Fruit fly (Drosophila melanogaster) whole organism, embryonic: ENCODE results near the gene dpp.

Source experiments
- Antp ChIP-seq: fragments of 200-800 bp; sonication (Bioruptor generic); optimal IDR thresholded peaks from 3 replicates; lab custom pipeline; 2016; ENCODE audit warnings: missing biosample characterization, missing genetic modification characterization
- BEAF-32 ChIP-seq: fragments of 200-800 bp; sonication (Bioruptor generic); optimal IDR thresholded peaks from 3 replicates; lab custom pipeline; 2017; ENCODE audit warnings: missing biosample characterization, missing genetic modification characterization, mild to moderate bottlenecking, moderate library complexity, missing genetic modification reagents
- CG10267 ChIP-seq: fragments of 200-800 bp; sonication (Bioruptor generic); optimal IDR thresholded peaks from 2 replicates; lab custom pipeline; 2018; ENCODE audit warnings: missing biosample characterization, mild to moderate bottlenecking, missing genetic modification characterization, moderate library complexity
- CG10462 ChIP-seq: fragments of 200-800 bp; sonication (Bioruptor generic); optimal IDR thresholded peaks from 2 replicates; lab custom pipeline; 2016; ENCODE audit warnings: missing biosample characterization, missing genetic modification characterization
- CG10979 ChIP-seq: fragments of 200-800 bp; sonication (Bioruptor generic); optimal IDR thresholded peaks from 2 replicates; lab custom pipeline; 2018; ENCODE audit warnings: missing biosample characterization, mild to moderate bottlenecking, missing genetic modification characterization, moderate library complexity
- CG12071 ChIP-seq: fragments of 200-800 bp; sonication (Bioruptor generic); optimal IDR thresholded peaks from 3 replicates; lab custom pipeline; 2018; ENCODE audit warnings: missing biosample characterization, mild to moderate bottlenecking, missing genetic modification characterization
- CG14667 ChIP-seq: fragments of 200-800 bp; sonication (Bioruptor generic); IDR thresholded peaks from 2 replicates; pipeline ENCODE4 v1.3.6; 2022; ENCODE audit warnings: missing biosample characterization, missing genetic modification characterization
- CG14710 ChIP-seq: fragments of 200-800 bp; sonication (Bioruptor generic); optimal IDR thresholded peaks from 3 replicates; lab custom pipeline; 2019; ENCODE audit warnings: missing biosample characterization, mild to moderate bottlenecking, missing genetic modification characterization, moderate library complexity
- CG1529 ChIP-seq: fragments of 200-800 bp; sonication (Bioruptor generic); optimal IDR thresholded peaks from 3 replicates; lab custom pipeline; 2018; ENCODE audit warnings: missing biosample characterization, missing genetic modification characterization
- CG15696 ChIP-seq: fragments of 200-800 bp; sonication (Bioruptor generic); optimal IDR thresholded peaks from 2 replicates; lab custom pipeline; 2019; ENCODE audit warnings: missing biosample characterization, mild to moderate bottlenecking, missing genetic modification characterization, moderate library complexity
- CG17829 ChIP-seq: fragments of 200-800 bp; optimal IDR thresholded peaks from 2 replicates; lab custom pipeline; 2019; ENCODE audit warnings: missing biosample characterization, mild to moderate bottlenecking, missing genetic modification characterization, moderate library complexity
- CG18262 ChIP-seq: fragments of 200-800 bp; optimal IDR thresholded peaks from 3 replicates; lab custom pipeline; 2019; ENCODE audit warnings: missing biosample characterization, mild to moderate bottlenecking, missing genetic modification characterization, moderate library complexity
- CG18619 ChIP-seq: fragments of 200-800 bp; sonication (Bioruptor generic); optimal IDR thresholded peaks from 3 replicates; lab custom pipeline; 2017; ENCODE audit warnings: missing biosample characterization, mild to moderate bottlenecking, missing genetic modification characterization
- CG2129 ChIP-seq: fragments of 200-800 bp; sonication (Bioruptor generic); IDR thresholded peaks from 2 replicates; pipeline ENCODE4 v1.3.6; 2022; ENCODE audit warnings: missing biosample characterization, missing genetic modification characterization; ENCODE audit not compliant: partially characterized antibody
- CG2199 ChIP-seq: fragments of 200-800 bp; sonication (Bioruptor generic); IDR thresholded peaks from 3 replicates; pipeline ENCODE4 v1.3.6; 2022; ENCODE audit warnings: missing biosample characterization, missing genetic modification characterization
- CG2712 ChIP-seq: fragments of 200-800 bp; optimal IDR thresholded peaks from 3 replicates; lab custom pipeline; 2019; ENCODE audit warnings: missing biosample characterization, mild to moderate bottlenecking, missing genetic modification characterization, moderate library complexity
- CG33557 ChIP-seq: fragments of 200-800 bp; sonication (Bioruptor generic); optimal IDR thresholded peaks from 2 replicates; lab custom pipeline; 2019; ENCODE audit warnings: missing biosample characterization, mild to moderate bottlenecking, missing genetic modification characterization, moderate library complexity
- CG4404 ChIP-seq: fragments of 200-800 bp; sonication (Bioruptor generic); IDR thresholded peaks from 2 replicates; pipeline ENCODE4 v1.3.6; 2022; ENCODE audit warnings: missing biosample characterization, missing genetic modification characterization
- CG8924 ChIP-seq: fragments of 200-800 bp; optimal IDR thresholded peaks from 3 replicates; lab custom pipeline; 2019; ENCODE audit warnings: missing biosample characterization, mild to moderate bottlenecking, missing genetic modification characterization, moderate library complexity
- Ets65A ChIP-seq: fragments of 200-800 bp; sonication (Bioruptor generic); peaks from one replicate; lab custom pipeline; 2016; ENCODE audit warnings: missing biosample characterization, missing genetic modification characterization
- Ets97D ChIP-seq: fragments of 200-800 bp; sonication (Bioruptor generic); optimal IDR thresholded peaks from 3 replicates; lab custom pipeline; 2016; ENCODE audit warnings: missing biosample characterization, missing genetic modification characterization
- Hr39 ChIP-seq: fragments of >200 bp; optimal IDR thresholded peaks from 2 replicates; lab custom pipeline; 2017
- MESR4 ChIP-seq: fragments of 200-800 bp; sonication (Bioruptor generic); optimal IDR thresholded peaks from 2 replicates; lab custom pipeline; 2018; ENCODE audit warnings: missing biosample characterization, mild to moderate bottlenecking, missing genetic modification characterization, moderate library complexity
- Med ChIP-seq: fragments of 200-800 bp; sonication (Bioruptor generic); peaks from one replicate; lab custom pipeline; 2016; ENCODE audit warnings: missing biosample characterization, missing genetic modification characterization, mild to moderate bottlenecking, inconsistent platforms, moderate library complexity
- NFAT ChIP-seq: fragments of 200-800 bp; sonication (Bioruptor generic); IDR thresholded peaks from 2 replicates; pipeline ENCODE4 v1.3.6; 2022; ENCODE audit warnings: missing biosample characterization, missing genetic modification characterization
- Scr ChIP-seq: fragments of 200-800 bp; sonication (Bioruptor generic); IDR thresholded peaks from 2 replicates; pipeline ENCODE4 v1.3.6; 2022; ENCODE audit warnings: missing biosample characterization, missing genetic modification characterization; ENCODE audit not compliant: partially characterized antibody
- Sry-δ ChIP-seq: fragments of 200-800 bp; sonication (Bioruptor generic); optimal IDR thresholded peaks from 2 replicates; lab custom pipeline; 2016; ENCODE audit warnings: missing biosample characterization, missing genetic modification characterization
- Xrp1 ChIP-seq: fragments of 200-800 bp; sonication (Bioruptor generic); IDR thresholded peaks from 2 replicates; pipeline ENCODE4 v1.3.6; 2022; ENCODE audit warnings: missing biosample characterization, missing genetic modification characterization
- ac ChIP-seq: fragments of 200-800 bp; sonication (Bioruptor generic); optimal IDR thresholded peaks from 3 replicates; lab custom pipeline; 2017; ENCODE audit warnings: missing biosample characterization, mild to moderate bottlenecking, missing genetic modification characterization
- bowl ChIP-seq: fragments of 200-800 bp; sonication (Bioruptor generic); IDR thresholded peaks from 2 replicates; pipeline ENCODE4 v1.3.6; 2022; ENCODE audit warnings: missing biosample characterization, missing genetic modification characterization
- chn ChIP-seq: fragments of 200-800 bp; sonication (Bioruptor generic); optimal IDR thresholded peaks from 2 replicates; lab custom pipeline; 2016; ENCODE audit warnings: missing biosample characterization, missing genetic modification characterization
- ci ChIP-seq: fragments of 200-800 bp; sonication (Bioruptor generic); IDR thresholded peaks from 3 replicates; pipeline ENCODE4 v1.3.6; 2022; ENCODE audit warnings: missing biosample characterization, missing genetic modification characterization
- croc ChIP-seq: fragments of 200-800 bp; sonication (Bioruptor generic); conservative IDR thresholded peaks from 3 replicates; pipeline ENCODE4 v1.3.6; 2022; ENCODE audit warnings: missing biosample characterization, missing genetic modification characterization
- crol ChIP-seq: fragments of 200-800 bp; sonication (Bioruptor generic); IDR thresholded peaks from 2 replicates; pipeline ENCODE4 v1.3.6; 2022; ENCODE audit warnings: missing biosample characterization, missing genetic modification characterization
- danr ChIP-seq: fragments of 200-800 bp; sonication (Bioruptor generic); IDR thresholded peaks from 2 replicates; pipeline ENCODE4 v1.3.6; 2022; ENCODE audit warnings: missing biosample characterization, missing genetic modification characterization
- dmrt11E ChIP-seq: fragments of 200-800 bp; sonication (Bioruptor generic); optimal IDR thresholded peaks from 3 replicates; lab custom pipeline; 2018; ENCODE audit warnings: missing biosample characterization, mild to moderate bottlenecking, missing genetic modification characterization, moderate library complexity
- dysf ChIP-seq: fragments of 200-800 bp; sonication (Bioruptor generic); IDR thresholded peaks from 3 replicates; pipeline ENCODE4 v1.3.6; 2022; ENCODE audit warnings: missing biosample characterization, missing genetic modification characterization
- emc ChIP-seq: fragments of 200-800 bp; sonication (Bioruptor generic); optimal IDR thresholded peaks from 2 replicates; lab custom pipeline; 2016; ENCODE audit warnings: missing biosample characterization, missing genetic modification characterization
- fd102C ChIP-seq: fragments of 200-800 bp; sonication (Bioruptor generic); optimal IDR thresholded peaks from 2 replicates; lab custom pipeline; 2018; ENCODE audit warnings: missing biosample characterization, mild to moderate bottlenecking, missing genetic modification characterization, moderate library complexity
- hbn ChIP-seq: fragments of 200-800 bp; sonication (Bioruptor generic); IDR thresholded peaks from 2 replicates; pipeline ENCODE4 v1.3.6; 2022; ENCODE audit warnings: missing biosample characterization, missing genetic modification characterization; ENCODE audit not compliant: partially characterized antibody
- peb ChIP-seq: fragments of 200-800 bp; sonication (Bioruptor generic); IDR thresholded peaks from 2 replicates; pipeline ENCODE4 v1.3.6; 2022; ENCODE audit warnings: missing biosample characterization, missing genetic modification characterization
- pita ChIP-seq: fragments of 200-800 bp; sonication (Bioruptor generic); optimal IDR thresholded peaks from 2 replicates; lab custom pipeline; 2017; ENCODE audit warnings: missing biosample characterization, mild to moderate bottlenecking, missing genetic modification characterization
- prd ChIP-seq, 3 experiments: fragments of >200 bp in 2 of 3; fragments of 200-800 bp in 1 of 3; sonication (Bioruptor generic) in 1 of 3; optimal IDR thresholded peaks in 2 of 3; IDR thresholded peaks in 1 of 3; 2 replicates in 2 of 3; 3 replicates in 1 of 3; pipeline versions ENCODE4 v1.3.6 to Lab custom; 2017 to 2022; ENCODE audit warnings: missing biosample characterization in 1 of 3, missing genetic modification characterization in 1 of 3
- sd ChIP-seq: fragments of 200-800 bp; sonication (Bioruptor generic); optimal IDR thresholded peaks from 3 replicates; lab custom pipeline; 2018; ENCODE audit warnings: missing biosample characterization, mild to moderate bottlenecking, missing genetic modification characterization, moderate library complexity
- sens ChIP-seq: fragments of 200-800 bp; sonication (Bioruptor generic); peaks from one replicate; lab custom pipeline; 2016; ENCODE audit warnings: missing biosample characterization, missing genetic modification characterization
- sim ChIP-seq: fragments of 200-800 bp; sonication (Bioruptor generic); IDR thresholded peaks from 2 replicates; pipeline ENCODE4 v1.3.6; 2022; ENCODE audit warnings: missing biosample characterization, missing genetic modification characterization
- sug ChIP-seq: fragments of 200-800 bp; optimal IDR thresholded peaks from 2 replicates; lab custom pipeline; 2019; ENCODE audit warnings: missing biosample characterization, mild to moderate bottlenecking, missing genetic modification characterization, moderate library complexity
- ttk ChIP-seq: fragments of 200-800 bp; sonication (Bioruptor generic); IDR thresholded peaks from 2 replicates; pipeline ENCODE4 v2.1.2; 2022; ENCODE audit warnings: missing biosample characterization, missing genetic modification characterization
- zf30C ChIP-seq: fragments of 200-800 bp; sonication (Bioruptor generic); optimal IDR thresholded peaks from 3 replicates; lab custom pipeline; 2018; ENCODE audit warnings: missing biosample characterization, mild to moderate bottlenecking, missing genetic modification characterization

The dpp gene

DNA sequence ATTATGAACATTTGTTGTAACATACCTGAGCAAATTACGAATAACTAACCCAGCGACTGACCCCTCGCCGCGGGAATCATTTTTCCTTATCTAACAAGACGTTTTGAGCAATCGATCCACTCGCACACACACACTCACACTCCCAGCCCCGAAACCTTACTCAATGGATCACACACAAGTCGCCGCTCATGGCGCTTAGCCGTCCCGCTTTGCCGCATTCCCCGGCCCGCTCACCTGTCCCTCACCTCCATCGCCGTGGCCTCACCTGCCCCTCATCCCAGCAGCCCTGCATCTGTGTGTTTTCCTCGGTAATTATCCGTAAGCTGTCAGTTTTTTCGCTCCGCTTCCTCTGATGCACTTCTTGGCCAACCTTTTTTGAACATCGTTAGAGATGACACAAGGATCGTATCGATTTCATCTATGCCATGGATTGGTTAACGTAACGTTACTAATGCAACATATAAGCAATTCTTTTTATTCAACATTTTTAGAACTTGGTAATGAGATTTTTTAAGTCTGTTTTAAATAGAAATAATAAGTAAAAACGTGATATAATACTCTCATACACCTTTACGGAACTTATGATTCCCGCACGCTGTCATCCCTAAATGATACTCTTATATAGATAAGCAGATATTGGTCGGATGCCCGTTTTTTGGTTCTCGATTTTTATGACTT, 33.3 kb downstream of the dpp start:
- TF ChIP-seq dysf (GFP tag; lab: Robert Waterston, UW) (no peak), prd (optimal IDR thresholded peaks at IDR 0.05; lab: Kevin White, UChicago) (no peak), prd (GFP tag; IDR thresholded peaks at IDR 0.05; lab: Robert Waterston, UW) (peak; percentile 9; the same call in 1 of the 3 replicates), fd102C (GFP tag; lab: Kevin White, UChicago) (peak; percentile 16), Hr39 (no peak), CG2129 (GFP tag; lab: Robert Waterston, UW) (peak; percentile 44; the same call in 1 of the 2 replicates), dmrt11E (tag; lab: Kevin White, UChicago) (peak; percentile 60), BEAF-32 (GFP tag; lab: Kevin White, UChicago) (peak; percentile 56), sim (GFP tag; lab: Robert Waterston, UW) (no peak), CG1529 (GFP tag; lab: Kevin White, UChicago) (no peak), sug (tag; lab: Kevin White, UChicago) (no peak), CG18262 (tag; lab: Kevin White, UChicago) (peak; percentile 44), CG10462 (GFP tag; lab: Kevin White, UChicago) (no peak), bowl (GFP tag; lab: Robert Waterston, UW) (no peak), Sry-δ (GFP tag; lab: Kevin White, UChicago) (peak; percentile 28), croc (no peak), Antp (GFP tag; lab: Kevin White, UChicago) (no peak), CG2199 (GFP tag; lab: Robert Waterston, UW) (peak; percentile 69; the same call in 2 of the 3 replicates), hbn (GFP tag; lab: Robert Waterston, UW) (0 out of 2 replicates have a peak, but pooled peaks have one; percentile 24), ac (GFP tag; lab: Kevin White, UChicago) (peak; percentile 76), CG15696 (tag; lab: Kevin White, UChicago) (peak; percentile 74), CG4404 (GFP tag; lab: Robert Waterston, UW) (peak; percentile 41; the same call in 1 of the 2 replicates), Ets97D (GFP tag; lab: Kevin White, UChicago) (no peak), CG18619 (GFP tag; lab: Kevin White, UChicago) (no peak), CG33557 (peak; percentile 20), CG17829 (tag; lab: Kevin White, UChicago) (peak; percentile 14), CG12071 (GFP tag; lab: Kevin White, UChicago) (no peak), CG10267 (tag; lab: Kevin White, UChicago) (peak; percentile 10), NFAT (GFP tag; lab: Robert Waterston, UW) (0 out of 2 replicates have a peak, but pooled peaks have one; percentile 20), chn (GFP tag; lab: Kevin White, UChicago) (no peak), danr (GFP tag; lab: Robert Waterston, UW) (no peak), CG10979 (tag; lab: Kevin White, UChicago) (peak; percentile 36), pita (GFP tag; lab: Kevin White, UChicago) (no peak), crol (peak; percentile 98), CG8924 (peak; percentile 13), CG14710 (peak; percentile 33), sd (peak; percentile 43), Med (peak; percentile 41), peb (GFP tag; lab: Robert Waterston, UW) (0 out of 2 replicates have a peak, but pooled peaks have one; percentile 11), zf30C (GFP tag; lab: Kevin White, UChicago) (no peak), Scr (GFP tag; lab: Robert Waterston, UW) (peak; percentile 54), MESR4 (GFP tag; lab: Kevin White, UChicago) (no peak), Xrp1 (peak; percentile 23), emc (GFP tag; lab: Kevin White, UChicago) (no peak), CG14667 (GFP tag; lab: Robert Waterston, UW) (no peak), ci (GFP tag; lab: Robert Waterston, UW) (0 out of 3 replicates have a peak, but pooled peaks have one; percentile 48), CG2712 (tag; lab: Kevin White, UChicago) (peak; percentile 58), ttk (GFP tag; lab: Robert Waterston, UW) (no peak), Ets65A (GFP tag; lab: Kevin White, UChicago) (peak; percentile 92), sens (peak; percentile 88)
